Fruit fly (Drosophila melanogaster): Measurements from ENCODE around the gene CG11563.

CG11563 gene

dm6 chr3R:31771790-31772576, 35.1 kb downstream of the CG11563 start, which contains the start of the genes betaGlu and sip3 (continued):
- peak; percentile 66 for TF ChIP-seq gfzf (GFP tag; optimal IDR thresholded peaks at IDR 0.05)
- TF ChIP-seq CG2199 (GFP tag; IDR thresholded peaks at IDR 0.05), result no peak
- no peak for TF ChIP-seq fu2 (GFP tag; optimal IDR thresholded peaks at IDR 0.05)
- no peak for TF ChIP-seq CG11504 (tag; optimal IDR thresholded peaks at IDR 0.05)
- TF ChIP-seq CG10321 (GFP tag; IDR thresholded peaks at IDR 0.05), result no peak
- TF ChIP-seq Sox102F (GFP tag; optimal IDR thresholded peaks at IDR 0.05), result no peak
- TF ChIP-seq trem (tag; optimal IDR thresholded peaks at IDR 0.05), result peak; percentile 74
- TF ChIP-seq phol (tag; optimal IDR thresholded peaks at IDR 0.05), result peak; percentile 34
- peak; percentile 42 for TF ChIP-seq Hr3 (GFP tag; optimal IDR thresholded peaks at IDR 0.05)
- TF ChIP-seq ems (GFP tag; optimal IDR thresholded peaks at IDR 0.05), result no peak
- no peak for TF ChIP-seq ap (GFP tag; IDR thresholded peaks at IDR 0.05)
- TF ChIP-seq CG11696 (GFP tag; IDR thresholded peaks at IDR 0.05), result no peak
- no peak for TF ChIP-seq C15 (GFP tag; IDR thresholded peaks at IDR 0.05)
- peak; percentile 22 for TF ChIP-seq grn (GFP tag; optimal IDR thresholded peaks at IDR 0.05)
- peak; percentile 56 for TF ChIP-seq Dp (GFP tag; optimal IDR thresholded peaks at IDR 0.05)
- TF ChIP-seq Taf1 (GFP tag; IDR thresholded peaks at IDR 0.05), result no peak
- no peak for TF ChIP-seq Doc2 (GFP tag; IDR thresholded peaks at IDR 0.05)
- TF ChIP-seq scrt (GFP tag; optimal IDR thresholded peaks at IDR 0.05), result no peak
- no peak for TF ChIP-seq ERR (GFP tag; optimal IDR thresholded peaks at IDR 0.05)
- TF ChIP-seq Mad (GFP tag; optimal IDR thresholded peaks at IDR 0.05), result no peak
- TF ChIP-seq tll (GFP tag; optimal IDR thresholded peaks at IDR 0.05), result no peak
- peak; percentile 27 for TF ChIP-seq Dek (tag; optimal IDR thresholded peaks at IDR 0.05)
- TF ChIP-seq NFAT (GFP tag; IDR thresholded peaks at IDR 0.05), result no peak
- TF ChIP-seq sens (GFP tag), result peak; percentile 83
- TF ChIP-seq CG8281 (tag; optimal IDR thresholded peaks at IDR 0.05), result no peak
- TF ChIP-seq CG6272 (GFP tag; IDR thresholded peaks at IDR 0.05), result no peak
- no peak for TF ChIP-seq emc (GFP tag; optimal IDR thresholded peaks at IDR 0.05)
- TF ChIP-seq Mes4 (GFP tag; optimal IDR thresholded peaks at IDR 0.05), result no peak
- TF ChIP-seq CG9727 (GFP tag; optimal IDR thresholded peaks at IDR 0.05), result peak; percentile 20
- TF ChIP-seq lola (GFP tag; optimal IDR thresholded peaks at IDR 0.05), result peak in 1 of 3 experiments; percentile 46
- TF ChIP-seq CG11560 (tag; IDR thresholded peaks at IDR 0.05), result no peak
- no peak for TF ChIP-seq mirr (GFP tag; optimal IDR thresholded peaks at IDR 0.05)
- TF ChIP-seq gcm2 (GFP tag; optimal IDR thresholded peaks at IDR 0.05), result no peak
- TF ChIP-seq Bgb (GFP tag; IDR thresholded peaks at IDR 0.05; ENCODE audit: partially characterized antibody), result peak; percentile 92
- no peak for TF ChIP-seq Atf3 (GFP tag; optimal IDR thresholded peaks at IDR 0.05)
- no peak for TF ChIP-seq D19A (tag; optimal IDR thresholded peaks at IDR 0.05)
- no peak for TF ChIP-seq NC2β (GFP tag; optimal IDR thresholded peaks at IDR 0.05)
- TF ChIP-seq CG4854 (GFP tag; optimal IDR thresholded peaks at IDR 0.05), result no peak
- no peak for TF ChIP-seq stc (GFP tag; IDR thresholded peaks at IDR 0.05)
- TF ChIP-seq bigmax (GFP tag; optimal IDR thresholded peaks at IDR 0.05), result no peak
- TF ChIP-seq CG9609 (GFP tag; optimal IDR thresholded peaks at IDR 0.05), result no peak
- peak; percentile 93 for TF ChIP-seq Scr (GFP tag; IDR thresholded peaks at IDR 0.05; ENCODE audit: partially characterized antibody)
- no peak for TF ChIP-seq eyg (GFP tag; optimal IDR thresholded peaks at IDR 0.05)
- TF ChIP-seq Hey (tag; optimal IDR thresholded peaks at IDR 0.05), result no peak
- no peak for TF ChIP-seq Meics (GFP tag; optimal IDR thresholded peaks at IDR 0.05)
- no peak for TF ChIP-seq ken (GFP tag; IDR thresholded peaks at IDR 0.05)
- peak; percentile 4 for TF ChIP-seq CG18476 (GFP tag; optimal IDR thresholded peaks at IDR 0.05)
- TF ChIP-seq dpn (GFP tag; optimal IDR thresholded peaks at IDR 0.05), result peak; percentile 2 to 21
- no peak for TF ChIP-seq CG4424 (GFP tag; optimal IDR thresholded peaks at IDR 0.05)
- TF ChIP-seq Lpt (GFP tag; optimal IDR thresholded peaks at IDR 0.05), result no peak
